Worm (Caenorhabditis elegans): ENCODE data around the gene oatr-1.

- TF ChIP-seq cey-2 (tag; optimal IDR thresholded peaks at IDR 0.05; ENCODE audit: borderline replicate concordance, insufficient read depth): no peak
- no peak for TF ChIP-seq sdz-12 (GFP tag; optimal IDR thresholded peaks at IDR 0.05)
- no peak for TF ChIP-seq php-3 (GFP tag; IDR thresholded peaks at IDR 0.05)
- TF ChIP-seq lsy-2 (tag; optimal IDR thresholded peaks at IDR 0.05): no peak
- TF ChIP-seq zag-1 (tag; optimal IDR thresholded peaks at IDR 0.05): no peak
- no peak for TF ChIP-seq nhr-41 (GFP tag; IDR thresholded peaks at IDR 0.05)
- TF ChIP-seq daf-12 (tag; optimal IDR thresholded peaks at IDR 0.05): no peak
- TF ChIP-seq egl-43 (GFP tag; IDR thresholded peaks at IDR 0.05): no peak
These were observed 39.2 kb downstream of the oatr-1 start for ce11 chrIII:6356764-6357163.
